Worm (Caenorhabditis elegans): Measurements from ENCODE around the gene syp-2.

syp-2 gene

ce11 chrV:5504807-5505442 is 31.4 kb upstream of the syp-2 start, which contains the start of the genes dnj-19 and nhr-47 (continued):
- TF ChIP-seq sdz-12 (GFP tag; optimal IDR thresholded peaks at IDR 0.05) (no peak), nhr-28 (tag; optimal IDR thresholded peaks at IDR 0.05) (peak; percentile 83), nhr-77 (tag; optimal IDR thresholded peaks at IDR 0.05) (peak; percentile 76), spr-1 (tag; optimal IDR thresholded peaks at IDR 0.05) (peak; percentile 84), php-3 (GFP tag; IDR thresholded peaks at IDR 0.05) (peak; percentile 71; the same call in 1 of the 2 replicates), snpc-4 (tag; optimal IDR thresholded peaks at IDR 0.05) (no peak), aly-2 (tag; optimal IDR thresholded peaks at IDR 0.05) (no peak), tra-1 (GFP tag; IDR thresholded peaks at IDR 0.05) (peak; percentile 69; the same call in 1 of the 2 replicates), Y75B8A.6 (GFP tag; IDR thresholded peaks at IDR 0.05) (no peak), mdl-1 (tag; optimal IDR thresholded peaks at IDR 0.05) (peak in 1 of 2 experiments; percentile 52), tag-97 (GFP tag; IDR thresholded peaks at IDR 0.05) (no peak), lin-13 (GFP tag; optimal IDR thresholded peaks at IDR 0.05) (peak; percentile 89), daf-12 (tag; optimal IDR thresholded peaks at IDR 0.05) (no peak), nhr-48 (tag; optimal IDR thresholded peaks at IDR 0.05) (peak; percentile 77), arid-1 (GFP tag; conservative IDR thresholded peaks at IDR 0.05) (peak; percentile 81), madf-5 (GFP tag; IDR thresholded peaks at IDR 0.05) (no peak), Y48G9A.11 (GFP tag; IDR thresholded peaks at IDR 0.05) (peak; percentile 45; the same call in 1 of the 2 replicates), lin-29 (GFP tag; IDR thresholded peaks at IDR 0.05) (peak; percentile 81), F44E2.7 (GFP tag; IDR thresholded peaks at IDR 0.05) (no peak), ceh-32 (tag; optimal IDR thresholded peaks at IDR 0.05; ENCODE audit: poor library complexity) (no peak), unc-130 (GFP tag; optimal IDR thresholded peaks at IDR 0.05) (peak; percentile 66), zfp-3 (GFP tag; conservative IDR thresholded peaks at IDR 0.05) (peak; percentile 88), F49E8.2 (tag; optimal IDR thresholded peaks at IDR 0.05; ENCODE audit: borderline replicate concordance) (peak; percentile 48), hmg-1.1 (GFP tag; IDR thresholded peaks at IDR 0.05) (peak; percentile 95), unc-62 (GFP tag; optimal IDR thresholded peaks at IDR 0.05 in 1 of 2) (peak in 1 of 2 experiments; percentile 98), unc-62 (tag; optimal IDR thresholded peaks at IDR 0.05) (no peak)

ce11 chrV:5509134-5509533 is 27.2 kb upstream of the syp-2 start:
- TF ChIP-seq nhr-237 (tag; optimal IDR thresholded peaks at IDR 0.05): no peak
- peak in 1 of 2 experiments; percentile 94 for TF ChIP-seq unc-62 (GFP tag; optimal IDR thresholded peaks at IDR 0.05 in 1 of 2)
- no peak for TF ChIP-seq unc-62 (tag; optimal IDR thresholded peaks at IDR 0.05)
- no peak for TF ChIP-seq hmg-1.1 (GFP tag; IDR thresholded peaks at IDR 0.05)
- TF ChIP-seq ZK546.5 (tag; optimal IDR thresholded peaks at IDR 0.05): no peak
- no peak for TF ChIP-seq dmd-6 (GFP tag; IDR thresholded peaks at IDR 0.05)
- no peak for TF ChIP-seq madf-9 (GFP tag; conservative IDR thresholded peaks at IDR 0.05)

ce11 chrV:5509966-5510365 is 26.3 kb upstream of the syp-2 start:
- TF ChIP-seq unc-62 (GFP tag; optimal IDR thresholded peaks at IDR 0.05 in 1 of 2) (peak in 1 of 2 experiments; percentile 94), unc-62 (tag; optimal IDR thresholded peaks at IDR 0.05) (no peak), snpc-4 (tag; optimal IDR thresholded peaks at IDR 0.05) (no peak), attf-4 (tag; optimal IDR thresholded peaks at IDR 0.05) (no peak), daf-16 (GFP tag; optimal IDR thresholded peaks at IDR 0.05) (no peak), daf-16 (tag; optimal IDR thresholded peaks at IDR 0.05) (peak; percentile 23), dmd-6 (GFP tag; IDR thresholded peaks at IDR 0.05) (peak; percentile 59), dve-1 (tag; optimal IDR thresholded peaks at IDR 0.05; ENCODE audit: insufficient read depth) (peak; percentile 16), lin-38 (GFP tag; IDR thresholded peaks at IDR 0.05) (peak; percentile 34)

ce11 chrV:5511720-5512119 is 24.6 kb upstream of the syp-2 start:
- no peak for TF ChIP-seq daf-16 (GFP tag; optimal IDR thresholded peaks at IDR 0.05)
- TF ChIP-seq daf-16 (tag; optimal IDR thresholded peaks at IDR 0.05): peak; percentile 43
- TF ChIP-seq php-3 (GFP tag; IDR thresholded peaks at IDR 0.05): peak; percentile 55; the same call in 1 of the 2 replicates
- TF ChIP-seq aha-1 (tag): peak; percentile 31
- TF ChIP-seq hlh-11 (tag; optimal IDR thresholded peaks at IDR 0.05): peak; percentile 10
- TF ChIP-seq dmd-6 (GFP tag; IDR thresholded peaks at IDR 0.05): 0 out of 2 replicates have a peak, but pooled peaks have one; percentile 19
- TF ChIP-seq nhr-77 (tag; optimal IDR thresholded peaks at IDR 0.05): peak; percentile 63
- TF ChIP-seq hlh-30 (tag; optimal IDR thresholded peaks at IDR 0.05; ENCODE audit: insufficient read depth): peak; percentile 1
- TF ChIP-seq unc-39 (tag; optimal IDR thresholded peaks at IDR 0.05): no peak
- TF ChIP-seq ceh-62 (tag; optimal IDR thresholded peaks at IDR 0.05): no peak
- peak; percentile 33 for TF ChIP-seq dve-1 (tag; optimal IDR thresholded peaks at IDR 0.05; ENCODE audit: insufficient read depth)
- peak; percentile 70 for TF ChIP-seq nhr-28 (tag; optimal IDR thresholded peaks at IDR 0.05)
